Fruit fly (Drosophila melanogaster) whole organism: ENCODE data around the gene msk.

ENCODE experiments used
- CG8478 ChIP-seq: fragments of >200 bp; optimal IDR thresholded peaks from 2 replicates; lab custom pipeline; 2018; ENCODE audit warnings: inconsistent platforms
- Dll ChIP-seq: fragments of >200 bp; optimal IDR thresholded peaks from 2 replicates; lab custom pipeline; 2017
- EcR ChIP-seq, 2 experiments: fragments of >200 bp; optimal IDR thresholded peaks; 2 replicates each; lab custom pipeline; 2017; ENCODE audit warnings: missing biosample characterization in 2 of 2, missing genetic modification characterization in 2 of 2, missing genetic modification reagents in 2 of 2
- pan ChIP-seq: fragments of >200 bp; optimal IDR thresholded peaks from 2 replicates; lab custom pipeline; 2017
- psq ChIP-seq: fragments of >200 bp; optimal IDR thresholded peaks from 2 replicates; lab custom pipeline; 2017
- usp ChIP-seq: fragments of >200 bp; optimal IDR thresholded peaks from 2 replicates; lab custom pipeline; 2017; ENCODE audit warnings: missing biosample characterization, missing genetic modification characterization, mixed read lengths

DNA sequence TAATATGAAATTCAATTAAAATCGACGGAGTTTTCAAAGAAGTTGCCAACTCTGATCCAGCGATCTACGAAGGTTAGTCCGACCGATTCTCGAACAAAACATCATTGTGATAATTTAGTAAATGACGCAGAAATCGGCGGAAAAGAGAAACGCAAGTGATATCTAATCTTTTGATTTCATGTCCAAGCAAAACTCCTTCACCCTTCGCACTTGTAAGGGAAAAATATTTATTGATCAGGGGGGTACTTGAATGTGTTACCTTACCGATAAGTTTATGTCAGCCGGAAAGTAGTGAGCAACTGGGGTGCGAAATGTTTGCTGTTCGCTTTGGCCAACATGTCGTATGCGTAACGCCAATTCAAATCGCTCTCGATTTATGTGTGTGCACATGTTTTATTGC is 18.9 kb upstream of the msk start:
- TF ChIP-seq pan (no peak), Dll (no peak), CG8478 (no peak), usp (no peak), psq (lab: Kevin White, UChicago) (no peak), EcR (GFP tag; optimal IDR thresholded peaks at IDR 0.05; lab: Kevin White, UChicago) (no peak)
